Worm (Caenorhabditis elegans): ENCODE data around the gene C04G6.4.

DNA sequence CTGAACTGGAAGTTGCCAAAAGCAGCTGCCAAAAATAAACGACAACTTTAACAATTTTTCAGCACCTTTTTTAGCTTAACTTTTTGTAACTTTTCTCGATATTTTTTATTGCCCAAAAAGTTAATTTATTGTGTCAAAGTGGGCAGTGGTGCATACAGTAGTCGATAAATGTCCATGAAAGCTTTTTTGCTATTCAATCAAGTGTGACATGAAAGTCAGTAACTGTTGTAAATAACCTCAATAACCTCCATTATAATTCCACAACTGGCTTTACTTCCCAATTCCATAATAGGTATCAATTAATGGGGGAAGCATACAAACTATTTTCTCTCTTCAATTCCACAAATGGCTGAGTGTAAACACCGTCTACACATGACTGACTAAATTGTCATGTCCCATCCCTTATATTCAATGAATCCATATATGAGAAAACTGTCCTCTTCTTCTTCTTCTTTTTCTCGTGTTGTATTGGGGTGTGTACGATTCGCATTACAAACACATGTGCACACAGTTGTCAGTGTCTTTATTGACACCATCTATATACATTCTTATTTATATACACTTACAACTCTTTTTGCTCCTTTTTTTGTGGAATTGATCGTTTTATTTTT lies 35.0 kb downstream of the C04G6.4 start:
- TF ChIP-seq vab-15 (tag; optimal IDR thresholded peaks at IDR 0.05) (no peak), unc-86 (tag; optimal IDR thresholded peaks at IDR 0.05) (no peak), jun-1 (tag; optimal IDR thresholded peaks at IDR 0.05) (no peak), alr-1 (tag; optimal IDR thresholded peaks at IDR 0.05; ENCODE audit: borderline replicate concordance) (no peak), lsy-2 (tag; optimal IDR thresholded peaks at IDR 0.05) (no peak), unc-130 (tag; optimal IDR thresholded peaks at IDR 0.05) (no peak), ceh-8 (GFP tag; optimal IDR thresholded peaks at IDR 0.05) (no peak), efl-3 (GFP tag; optimal IDR thresholded peaks at IDR 0.05) (no peak)
